Fruit fly (Drosophila melanogaster) whole organism, embryonic: ENCODE data around the gene CG34138.
A peak's percentile ranks its signal among the peaks of the same experiment; 100 is the strongest.

Experiments used
- Atf-2 ChIP-seq: fragments of 200-800 bp; sonication (Bioruptor generic); optimal IDR thresholded peaks from 2 replicates; lab custom pipeline; 2016; ENCODE audit warnings: missing biosample characterization, missing genetic modification characterization
- B-H2 ChIP-seq: fragments of 200-800 bp; sonication (Bioruptor generic); optimal IDR thresholded peaks from 2 replicates; lab custom pipeline; 2018; ENCODE audit warnings: missing biosample characterization, mild to moderate bottlenecking, missing genetic modification characterization
- CG10366 ChIP-seq: fragments of 200-800 bp; sonication (Bioruptor generic); IDR thresholded peaks from 2 replicates; pipeline ENCODE4 v1.3.6; 2022; ENCODE audit warnings: missing biosample characterization, missing genetic modification characterization
- CG10462 ChIP-seq: fragments of 200-800 bp; sonication (Bioruptor generic); optimal IDR thresholded peaks from 2 replicates; lab custom pipeline; 2016; ENCODE audit warnings: missing biosample characterization, missing genetic modification characterization
- CG10654 ChIP-seq: fragments of 200-800 bp; sonication (Bioruptor generic); optimal IDR thresholded peaks from 2 replicates; lab custom pipeline; 2016; ENCODE audit warnings: missing biosample characterization, missing genetic modification characterization
- CG10979 ChIP-seq: fragments of 200-800 bp; sonication (Bioruptor generic); optimal IDR thresholded peaks from 2 replicates; lab custom pipeline; 2018; ENCODE audit warnings: missing biosample characterization, mild to moderate bottlenecking, missing genetic modification characterization, moderate library complexity
- CG12744 ChIP-seq: fragments of 200-800 bp; sonication (Bioruptor generic); optimal IDR thresholded peaks from 2 replicates; lab custom pipeline; 2016; ENCODE audit warnings: missing biosample characterization, missing genetic modification characterization
- CG12769 ChIP-seq: fragments of 200-800 bp; sonication (Bioruptor generic); optimal IDR thresholded peaks from 2 replicates; lab custom pipeline; 2019; ENCODE audit warnings: missing biosample characterization, mild to moderate bottlenecking, missing genetic modification characterization, moderate library complexity
- CG13296 ChIP-seq: fragments of 200-800 bp; sonication (Bioruptor generic); optimal IDR thresholded peaks from 3 replicates; lab custom pipeline; 2018; ENCODE audit warnings: missing biosample characterization, mild to moderate bottlenecking, missing genetic modification characterization
- CG13624 ChIP-seq: fragments of 200-800 bp; sonication (Bioruptor generic); optimal IDR thresholded peaks from 2 replicates; lab custom pipeline; 2016; ENCODE audit warnings: missing biosample characterization, missing genetic modification characterization
- CG14965 ChIP-seq: fragments of 200-800 bp; sonication (Bioruptor generic); optimal IDR thresholded peaks from 2 replicates; lab custom pipeline; 2016; ENCODE audit warnings: missing biosample characterization, missing genetic modification characterization, borderline replicate concordance
- CG17186 ChIP-seq: fragments of 200-800 bp; sonication (Bioruptor generic); optimal IDR thresholded peaks from 3 replicates; lab custom pipeline; 2017; ENCODE audit warnings: missing biosample characterization, missing genetic modification reagents, missing genetic modification characterization
- CG1792 ChIP-seq: fragments of 200-800 bp; sonication (Bioruptor generic); optimal IDR thresholded peaks from 2 replicates; lab custom pipeline; 2016; ENCODE audit warnings: missing biosample characterization, missing genetic modification characterization
- CG18599 ChIP-seq: fragments of 200-800 bp; sonication (Bioruptor generic); optimal IDR thresholded peaks from 3 replicates; lab custom pipeline; 2017; ENCODE audit warnings: missing biosample characterization, missing genetic modification characterization, mild to moderate bottlenecking, moderate library complexity, missing genetic modification reagents
- CG2129 ChIP-seq: fragments of 200-800 bp; sonication (Bioruptor generic); IDR thresholded peaks from 2 replicates; pipeline ENCODE4 v1.3.6; 2022; ENCODE audit warnings: missing biosample characterization, missing genetic modification characterization; ENCODE audit not compliant: partially characterized antibody
- CG30431 ChIP-seq: fragments of 200-800 bp; sonication (Bioruptor generic); optimal IDR thresholded peaks from 2 replicates; lab custom pipeline; 2017; ENCODE audit warnings: missing biosample characterization, missing genetic modification characterization
- CG42726 ChIP-seq: fragments of 200-800 bp; sonication (Bioruptor generic); IDR thresholded peaks from 2 replicates; pipeline ENCODE4 v1.3.6; 2022; ENCODE audit warnings: missing biosample characterization, missing genetic modification characterization; ENCODE audit not compliant: partially characterized antibody
- CG4424 ChIP-seq: fragments of 200-800 bp; sonication (Bioruptor generic); optimal IDR thresholded peaks from 3 replicates; lab custom pipeline; 2016; ENCODE audit warnings: missing biosample characterization, missing genetic modification characterization
- CG7556 ChIP-seq: fragments of 200-800 bp; sonication (Bioruptor generic); optimal IDR thresholded peaks from 2 replicates; lab custom pipeline; 2017; ENCODE audit warnings: missing biosample characterization, mild to moderate bottlenecking, missing genetic modification characterization
- Dek ChIP-seq: fragments of 200-800 bp; sonication (Bioruptor generic); optimal IDR thresholded peaks from 3 replicates; lab custom pipeline; 2019; ENCODE audit warnings: missing biosample characterization, mild to moderate bottlenecking, missing genetic modification characterization, moderate library complexity
- Dip2 ChIP-seq: fragments of 200-800 bp; sonication (Bioruptor generic); IDR thresholded peaks from 2 replicates; pipeline ENCODE4 v1.3.6; 2022; ENCODE audit warnings: missing biosample characterization, missing genetic modification characterization
- Dref ChIP-seq: fragments of 200-800 bp; sonication (Bioruptor generic); IDR thresholded peaks from 2 replicates; pipeline ENCODE4 v1.3.6; 2022; ENCODE audit warnings: missing biosample characterization, missing genetic modification characterization
- GATAe ChIP-seq: fragments of 200-800 bp; sonication (Bioruptor generic); conservative IDR thresholded peaks from 2 replicates; pipeline ENCODE4 v1.3.6; 2022; ENCODE audit warnings: missing biosample characterization, missing genetic modification characterization
- Hand ChIP-seq: fragments of 200-800 bp; sonication (Bioruptor generic); optimal IDR thresholded peaks from 2 replicates; lab custom pipeline; 2017; ENCODE audit warnings: mild to moderate bottlenecking, missing biosample characterization, missing genetic modification reagents, missing genetic modification characterization
- Hr78 ChIP-seq, 2 experiments: fragments of 200-800 bp in 1 of 2; fragments of >200 bp in 1 of 2; sonication (Bioruptor generic) in 1 of 2; optimal IDR thresholded peaks; 2 replicates each; lab custom pipeline; 2017 to 2019; ENCODE audit warnings: missing biosample characterization in 2 of 2, missing genetic modification characterization in 2 of 2, mild to moderate bottlenecking in 1 of 2, moderate library complexity in 1 of 2
- Myb ChIP-seq: fragments of 200-800 bp; sonication (Bioruptor generic); optimal IDR thresholded peaks from 2 replicates; lab custom pipeline; 2016; ENCODE audit warnings: missing biosample characterization, missing genetic modification characterization
- NC2α ChIP-seq: fragments of 200-800 bp; sonication (Bioruptor generic); optimal IDR thresholded peaks from 2 replicates; lab custom pipeline; 2016; ENCODE audit warnings: missing biosample characterization, missing genetic modification characterization
- Nf-YB ChIP-seq: fragments of 200-800 bp; sonication (Bioruptor generic); optimal IDR thresholded peaks from 3 replicates; lab custom pipeline; 2019; ENCODE audit warnings: missing biosample characterization, mild to moderate bottlenecking, missing genetic modification characterization, moderate library complexity
- Pdp1 ChIP-seq, 2 experiments: fragments of 200-800 bp; sonication (Bioruptor generic); optimal IDR thresholded peaks; 3 replicates each; lab custom pipeline; 2016; ENCODE audit warnings: missing biosample characterization in 2 of 2, missing genetic modification characterization in 2 of 2, mild to moderate bottlenecking in 1 of 2, moderate library complexity in 1 of 2
- Sox102F ChIP-seq: fragments of 200-800 bp; sonication (Bioruptor generic); optimal IDR thresholded peaks from 2 replicates; lab custom pipeline; 2018; ENCODE audit warnings: missing biosample characterization, mild to moderate bottlenecking, missing genetic modification characterization, moderate library complexity
- Vsx1 ChIP-seq: fragments of 200-800 bp; sonication (Bioruptor generic); optimal IDR thresholded peaks from 2 replicates; lab custom pipeline; 2017; ENCODE audit warnings: missing biosample characterization, mild to moderate bottlenecking, missing genetic modification characterization, missing genetic modification reagents
- ara ChIP-seq: fragments of 200-800 bp; sonication (Bioruptor generic); IDR thresholded peaks from 2 replicates; pipeline ENCODE4 v1.3.6; 2022; ENCODE audit warnings: missing biosample characterization, missing genetic modification characterization
- bbx ChIP-seq: fragments of 200-800 bp; sonication (Bioruptor generic); IDR thresholded peaks from 2 replicates; pipeline ENCODE4 v1.3.6; 2022; ENCODE audit warnings: missing biosample characterization, missing genetic modification characterization; ENCODE audit not compliant: partially characterized antibody
- bigmax ChIP-seq: fragments of 200-800 bp; sonication (Bioruptor generic); optimal IDR thresholded peaks from 2 replicates; lab custom pipeline; 2018; ENCODE audit warnings: missing biosample characterization, mild to moderate bottlenecking, missing genetic modification characterization
- br ChIP-seq: fragments of >200 bp; optimal IDR thresholded peaks from 2 replicates; lab custom pipeline; 2017
- cato ChIP-seq: fragments of 200-800 bp; sonication (Bioruptor generic); optimal IDR thresholded peaks from 2 replicates; lab custom pipeline; 2016; ENCODE audit warnings: missing biosample characterization, missing genetic modification characterization, borderline replicate concordance
- caup ChIP-seq: fragments of 200-800 bp; sonication (Bioruptor generic); optimal IDR thresholded peaks from 3 replicates; lab custom pipeline; 2017; ENCODE audit warnings: missing biosample characterization, mild to moderate bottlenecking, missing genetic modification characterization, moderate library complexity; ENCODE audit not compliant: severe bottlenecking
- corto ChIP-seq: fragments of 200-800 bp; sonication (Bioruptor generic); optimal IDR thresholded peaks from 2 replicates; lab custom pipeline; 2016; ENCODE audit warnings: missing biosample characterization, mild to moderate bottlenecking, missing genetic modification characterization, moderate library complexity
- grau ChIP-seq: fragments of 200-800 bp; optimal IDR thresholded peaks from 3 replicates; lab custom pipeline; 2019; ENCODE audit warnings: missing biosample characterization, mild to moderate bottlenecking, missing genetic modification characterization, moderate library complexity
- lola ChIP-seq, 3 experiments: fragments of >200 bp in 2 of 3; fragments of 200-800 bp in 1 of 3; sonication (Bioruptor generic) in 1 of 3; optimal IDR thresholded peaks; 2 replicates each; lab custom pipeline; 2017 to 2019; ENCODE audit warnings: missing biosample characterization in 3 of 3, missing genetic modification characterization in 3 of 3, mild to moderate bottlenecking in 1 of 3, moderate library complexity in 1 of 3
- lov ChIP-seq, 2 experiments: fragments of 200-800 bp in 1 of 2; fragments of >200 bp in 1 of 2; sonication (Bioruptor generic) in 1 of 2; IDR thresholded peaks in 1 of 2; optimal IDR thresholded peaks in 1 of 2; 2 replicates in 1 of 2; 3 replicates in 1 of 2; pipeline versions ENCODE4 v1.3.6 to Lab custom; 2017 to 2022; ENCODE audit warnings: missing biosample characterization in 1 of 2, missing genetic modification characterization in 1 of 2
- pnt ChIP-seq: fragments of 200-800 bp; sonication (Bioruptor generic); optimal IDR thresholded peaks from 3 replicates; lab custom pipeline; 2016; ENCODE audit warnings: missing biosample characterization, missing genetic modification characterization
- pzg ChIP-seq: fragments of 200-800 bp; sonication (Bioruptor generic); optimal IDR thresholded peaks from 3 replicates; lab custom pipeline; 2018; ENCODE audit warnings: missing biosample characterization, mild to moderate bottlenecking, missing genetic modification characterization, moderate library complexity
- ro ChIP-seq: fragments of 200-800 bp; sonication (Bioruptor generic); IDR thresholded peaks from 2 replicates; pipeline ENCODE4 v1.3.6; 2022; ENCODE audit warnings: missing biosample characterization, missing genetic modification characterization
- salm ChIP-seq: fragments of 200-800 bp; sonication (Bioruptor generic); optimal IDR thresholded peaks from 2 replicates; lab custom pipeline; 2018; ENCODE audit warnings: missing biosample characterization, mild to moderate bottlenecking, missing genetic modification characterization
- shn ChIP-seq: fragments of 200-800 bp; sonication (Bioruptor generic); optimal IDR thresholded peaks from 3 replicates; lab custom pipeline; 2016; ENCODE audit warnings: missing biosample characterization, missing genetic modification characterization
- sim ChIP-seq: fragments of 200-800 bp; sonication (Bioruptor generic); IDR thresholded peaks from 2 replicates; pipeline ENCODE4 v1.3.6; 2022; ENCODE audit warnings: missing biosample characterization, missing genetic modification characterization
- usp ChIP-seq: fragments of >200 bp; optimal IDR thresholded peaks from 2 replicates; lab custom pipeline; 2017; ENCODE audit warnings: missing biosample characterization, missing genetic modification characterization
- yki ChIP-seq: fragments of >200 bp; optimal IDR thresholded peaks from 3 replicates; lab custom pipeline; 2018

Gene CG34138

DNA sequence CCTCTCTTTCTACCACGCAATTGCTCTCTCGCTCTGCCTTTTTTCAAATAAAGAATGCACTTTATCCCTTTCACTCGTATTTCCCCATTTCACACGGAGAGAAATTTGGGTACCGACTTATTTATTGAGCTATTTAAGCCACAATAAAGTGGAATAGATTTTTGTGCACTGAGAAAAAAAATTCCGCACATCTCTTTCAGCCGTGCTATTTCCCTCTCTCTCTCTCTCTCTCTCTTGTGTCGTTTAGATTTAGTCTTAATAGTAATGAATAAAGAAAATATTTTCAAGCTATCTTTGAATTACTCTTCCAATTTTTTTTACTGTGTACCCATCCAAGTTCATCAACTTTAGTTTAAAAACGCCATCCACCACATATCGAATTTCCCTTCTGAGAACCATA lies 11.1 kb upstream of the CG34138 start (continued):
- TF ChIP-seq pnt (peak; percentile 57), CG7556 (peak; percentile 21), CG10366 (GFP tag; lab: Robert Waterston, UW) (peak; percentile 65), corto (GFP tag; lab: Kevin White, UChicago) (no peak), CG13296 (GFP tag; lab: Kevin White, UChicago) (no peak), CG2129 (GFP tag; lab: Robert Waterston, UW) (no peak), caup (peak; percentile 43), CG14965 (GFP tag; lab: Kevin White, UChicago) (no peak), GATAe (GFP tag; lab: Robert Waterston, UW) (no peak), Hr78 (GFP tag; optimal IDR thresholded peaks at IDR 0.05; lab: Kevin White, UChicago) (no peak), CG18599 (GFP tag; lab: Kevin White, UChicago) (peak; percentile 55), NC2α (GFP tag; lab: Kevin White, UChicago) (no peak), ara (peak; percentile 33; the same call in 1 of the 2 replicates), usp (GFP tag; lab: Kevin White, UChicago) (no peak), grau (peak; percentile 56), CG10654 (peak; percentile 23), CG12744 (GFP tag; lab: Kevin White, UChicago) (peak; percentile 46), Dek (tag; lab: Kevin White, UChicago) (peak; percentile 33), CG42726 (GFP tag; lab: Robert Waterston, UW) (no peak), Sox102F (GFP tag; lab: Kevin White, UChicago) (peak; percentile 73), Dref (no peak), CG4424 (peak; percentile 69), bbx (GFP tag; lab: Robert Waterston, UW) (no peak), sim (GFP tag; lab: Robert Waterston, UW) (no peak), br (lab: Kevin White, UChicago) (no peak), Atf-2 (GFP tag; lab: Kevin White, UChicago) (peak; percentile 53), bigmax (GFP tag; lab: Kevin White, UChicago) (no peak), Pdp1 (GFP tag; optimal IDR thresholded peaks at IDR 0.05; lab: Kevin White, UChicago) (peak; percentile 58 to 66), shn (GFP tag; lab: Kevin White, UChicago) (peak; percentile 10), Myb (GFP tag; lab: Kevin White, UChicago) (peak; percentile 10), cato (GFP tag; lab: Kevin White, UChicago) (peak; percentile 32), CG10979 (tag; lab: Kevin White, UChicago) (peak; percentile 56), Nf-YB (GFP tag; lab: Kevin White, UChicago) (no peak), ro (GFP tag; lab: Robert Waterston, UW) (0 out of 2 replicates have a peak, but pooled peaks have one; percentile 17), yki (lab: Kevin White, UChicago) (no peak), lov (optimal IDR thresholded peaks at IDR 0.05; lab: Kevin White, UChicago) (no peak), lov (GFP tag; IDR thresholded peaks at IDR 0.05; lab: Robert Waterston, UW) (0 out of 3 replicates have a peak, but pooled peaks have one; percentile 33), Hand (GFP tag; lab: Kevin White, UChicago) (no peak), salm (tag; lab: Kevin White, UChicago) (peak; percentile 34), lola (GFP tag; optimal IDR thresholded peaks at IDR 0.05; lab: Kevin White, UChicago) (no peak), CG13624 (GFP tag; lab: Kevin White, UChicago) (peak; percentile 56), CG30431 (GFP tag; lab: Kevin White, UChicago) (peak; percentile 19), Dip2 (GFP tag; lab: Robert Waterston, UW) (no peak), CG10462 (GFP tag; lab: Kevin White, UChicago) (peak; percentile 29), CG1792 (GFP tag; lab: Kevin White, UChicago) (peak; percentile 27), CG17186 (GFP tag; lab: Kevin White, UChicago) (no peak), CG12769 (peak; percentile 45), Vsx1 (GFP tag; lab: Kevin White, UChicago) (peak; percentile 44), pzg (GFP tag; lab: Kevin White, UChicago) (no peak), B-H2 (GFP tag; lab: Kevin White, UChicago) (no peak)
